Worm (Caenorhabditis elegans) whole organism, mixed stage, embryonic: ENCODE data around the gene C32D5.10.

Source experiments
- ces-1 ChIP-seq: fragments of 150-350 bp; optimal IDR thresholded peaks from 2 replicates; lab custom pipeline; 2014; ENCODE audit warnings: missing biosample characterization, missing genetic modification reagents, missing genetic modification characterization
- elt-1 ChIP-seq: sonication (generic microtip); optimal IDR thresholded peaks from 2 replicates; lab custom pipeline; 2017; ENCODE audit warnings: missing genetic modification characterization, mild to moderate bottlenecking, missing compliant biosample characterization, antibody characterized with exemption, moderate library complexity, borderline replicate concordance; ENCODE audit not compliant: insufficient read depth
- lin-13 ChIP-seq: fragments of 150-350 bp; optimal IDR thresholded peaks from 2 replicates; lab custom pipeline; 2014; ENCODE audit warnings: missing biosample characterization, missing genetic modification characterization
- lin-32 ChIP-seq: fragments of 200-800 bp; sonication (Bioruptor generic); optimal IDR thresholded peaks from 2 replicates; lab custom pipeline; 2018; ENCODE audit warnings: mild to moderate bottlenecking, missing genetic modification characterization, missing compliant biosample characterization
- lsy-2 ChIP-seq: fragments of 150-350 bp; optimal IDR thresholded peaks from 2 replicates; lab custom pipeline; 2014; ENCODE audit warnings: missing biosample characterization, missing genetic modification characterization
- mep-1 ChIP-seq: fragments of 150-350 bp; optimal IDR thresholded peaks from 2 replicates; lab custom pipeline; 2017; ENCODE audit warnings: missing biosample characterization, missing genetic modification reagents, missing genetic modification characterization, inconsistent platforms
- nhr-12 ChIP-seq: fragments of 150-350 bp; optimal IDR thresholded peaks from 2 replicates; lab custom pipeline; 2014; ENCODE audit warnings: missing biosample characterization, missing genetic modification characterization
- nhr-237 ChIP-seq: fragments of 150-350 bp; optimal IDR thresholded peaks from 2 replicates; lab custom pipeline; 2014; ENCODE audit warnings: missing biosample characterization, missing genetic modification characterization
- nhr-28 ChIP-seq: fragments of 150-350 bp; optimal IDR thresholded peaks from 2 replicates; lab custom pipeline; 2014; ENCODE audit warnings: missing biosample characterization, missing genetic modification characterization
- nhr-76 ChIP-seq: sonication (generic microtip); optimal IDR thresholded peaks from 2 replicates; lab custom pipeline; 2017; ENCODE audit warnings: missing biosample characterization, missing genetic modification characterization
- snpc-4 ChIP-seq: fragments of 150-350 bp; optimal IDR thresholded peaks from 2 replicates; lab custom pipeline; 2014; ENCODE audit warnings: missing biosample characterization, missing genetic modification characterization
- unc-39 ChIP-seq: fragments of 150-350 bp; optimal IDR thresholded peaks from 2 replicates; lab custom pipeline; 2014; ENCODE audit warnings: missing biosample characterization, missing genetic modification characterization
- unc-62 ChIP-seq: fragments of 150-350 bp; optimal IDR thresholded peaks from 2 replicates; lab custom pipeline; 2014; ENCODE audit warnings: missing biosample characterization, missing genetic modification reagents, missing genetic modification characterization
- ztf-11 ChIP-seq: fragments of 150-350 bp; optimal IDR thresholded peaks from 2 replicates; lab custom pipeline; 2014; ENCODE audit warnings: missing biosample characterization, missing genetic modification characterization

- TF ChIP-seq mep-1 (no peak), lin-13 (tag; lab: Kevin White, UChicago) (no peak), nhr-28 (tag; lab: Kevin White, UChicago) (no peak), unc-39 (tag; lab: Kevin White, UChicago) (no peak), unc-62 (GFP tag; lab: Kevin White, UChicago) (no peak), elt-1 (tag; lab: Kevin White, UChicago) (no peak), nhr-76 (tag; lab: Kevin White, UChicago) (no peak), nhr-237 (tag; lab: Kevin White, UChicago) (no peak), lsy-2 (tag; lab: Kevin White, UChicago) (no peak), ztf-11 (tag; lab: Kevin White, UChicago) (no peak), ces-1 (GFP tag; lab: Kevin White, UChicago) (no peak), lin-32 (no peak), nhr-12 (tag; lab: Kevin White, UChicago) (no peak), snpc-4 (tag; lab: Kevin White, UChicago) (no peak)
Measured at ce11 chrII:6324086-6324485, 27.7 kb downstream of the C32D5.10 start, which contains the start of gene sma-6.
